Worm (Caenorhabditis elegans) whole organism, L1 larva: ENCODE results near the gene W04E12.2.
A peak's percentile ranks its signal among the peaks of the same experiment; 100 is the strongest.

ENCODE experiments used
- C34B4.2 ChIP-seq: sonication (generic microtip); optimal IDR thresholded peaks from 2 replicates; lab custom pipeline; 2017; ENCODE audit warnings: mild to moderate bottlenecking, missing genetic modification characterization, missing compliant biosample characterization
- alr-1 ChIP-seq: fragments of 200-800 bp; sonication (Bioruptor generic); optimal IDR thresholded peaks from 2 replicates; lab custom pipeline; 2018; ENCODE audit warnings: borderline replicate concordance, mild to moderate bottlenecking, missing genetic modification characterization, missing compliant biosample characterization
- elt-2 ChIP-seq: sonication (generic microtip); optimal IDR thresholded peaks from 2 replicates; lab custom pipeline; 2016; ENCODE audit warnings: missing genetic modification characterization, mild to moderate bottlenecking, inconsistent platforms, missing compliant biosample characterization, missing genetic modification reagents
- fkh-10 ChIP-seq: sonication (generic microtip); optimal IDR thresholded peaks from 2 replicates; lab custom pipeline; 2017; ENCODE audit warnings: missing biosample characterization, missing genetic modification reagents, missing genetic modification characterization
- grh-1 ChIP-seq: fragments of 200-800 bp; sonication (Bioruptor generic); IDR thresholded peaks from 2 replicates; pipeline ENCODE4 v1.3.6; 2022; ENCODE audit warnings: missing genetic modification reagents, missing genetic modification characterization, missing compliant biosample characterization
- hpl-2 ChIP-seq: fragments of 150-350 bp; optimal IDR thresholded peaks from 2 replicates; lab custom pipeline; 2014; ENCODE audit warnings: missing biosample characterization, missing genetic modification reagents, missing genetic modification characterization
- lin-35 ChIP-seq, 2 experiments: fragments of 150-350 bp; optimal IDR thresholded peaks; 2 replicates each; lab custom pipeline; 2014; ENCODE audit warnings: missing biosample characterization in 2 of 2, missing genetic modification characterization in 2 of 2, missing genetic modification reagents in 2 of 2
- mef-2 ChIP-seq: fragments of 150-350 bp; optimal IDR thresholded peaks from 2 replicates; lab custom pipeline; 2014; ENCODE audit warnings: missing biosample characterization, missing genetic modification characterization
- nhr-237 ChIP-seq: fragments of 150-350 bp; optimal IDR thresholded peaks from 2 replicates; lab custom pipeline; 2014; ENCODE audit warnings: missing biosample characterization, missing genetic modification characterization
- nhr-47 ChIP-seq: sonication (generic microtip); optimal IDR thresholded peaks from 2 replicates; lab custom pipeline; 2016; ENCODE audit warnings: mild to moderate bottlenecking, missing genetic modification characterization, moderate library complexity, missing compliant biosample characterization
- nhr-71 ChIP-seq: sonication (generic microtip); optimal IDR thresholded peaks from 2 replicates; lab custom pipeline; 2016; ENCODE audit warnings: mild to moderate bottlenecking, missing genetic modification characterization, moderate library complexity, missing compliant biosample characterization
- nhr-90 ChIP-seq: sonication (generic microtip); optimal IDR thresholded peaks from 2 replicates; lab custom pipeline; 2016; ENCODE audit warnings: mild to moderate bottlenecking, missing genetic modification characterization, missing compliant biosample characterization; ENCODE audit not compliant: poor library complexity
- pqm-1 ChIP-seq: sonication (generic microtip); optimal IDR thresholded peaks from 3 replicates; lab custom pipeline; 2017; ENCODE audit warnings: missing biosample characterization, missing genetic modification characterization
- rnt-1 ChIP-seq: sonication (generic microtip); optimal IDR thresholded peaks from 2 replicates; lab custom pipeline; 2016; ENCODE audit warnings: mild to moderate bottlenecking, missing genetic modification characterization, moderate library complexity, missing compliant biosample characterization
- skn-1 ChIP-seq: fragments of 150-350 bp; optimal IDR thresholded peaks from 2 replicates; lab custom pipeline; 2014; ENCODE audit warnings: missing biosample characterization, missing genetic modification characterization
- snpc-4 ChIP-seq: fragments of 150-350 bp; optimal IDR thresholded peaks from 2 replicates; lab custom pipeline; 2014; ENCODE audit warnings: missing biosample characterization, missing genetic modification characterization
- zag-1 ChIP-seq: fragments of 150-350 bp; optimal IDR thresholded peaks from 2 replicates; lab custom pipeline; 2014; ENCODE audit warnings: missing biosample characterization, missing genetic modification characterization
- ztf-4 ChIP-seq: fragments of 150-350 bp; optimal IDR thresholded peaks from 2 replicates; lab custom pipeline; 2014; ENCODE audit warnings: missing biosample characterization, missing genetic modification characterization

Gene W04E12.2

DNA sequence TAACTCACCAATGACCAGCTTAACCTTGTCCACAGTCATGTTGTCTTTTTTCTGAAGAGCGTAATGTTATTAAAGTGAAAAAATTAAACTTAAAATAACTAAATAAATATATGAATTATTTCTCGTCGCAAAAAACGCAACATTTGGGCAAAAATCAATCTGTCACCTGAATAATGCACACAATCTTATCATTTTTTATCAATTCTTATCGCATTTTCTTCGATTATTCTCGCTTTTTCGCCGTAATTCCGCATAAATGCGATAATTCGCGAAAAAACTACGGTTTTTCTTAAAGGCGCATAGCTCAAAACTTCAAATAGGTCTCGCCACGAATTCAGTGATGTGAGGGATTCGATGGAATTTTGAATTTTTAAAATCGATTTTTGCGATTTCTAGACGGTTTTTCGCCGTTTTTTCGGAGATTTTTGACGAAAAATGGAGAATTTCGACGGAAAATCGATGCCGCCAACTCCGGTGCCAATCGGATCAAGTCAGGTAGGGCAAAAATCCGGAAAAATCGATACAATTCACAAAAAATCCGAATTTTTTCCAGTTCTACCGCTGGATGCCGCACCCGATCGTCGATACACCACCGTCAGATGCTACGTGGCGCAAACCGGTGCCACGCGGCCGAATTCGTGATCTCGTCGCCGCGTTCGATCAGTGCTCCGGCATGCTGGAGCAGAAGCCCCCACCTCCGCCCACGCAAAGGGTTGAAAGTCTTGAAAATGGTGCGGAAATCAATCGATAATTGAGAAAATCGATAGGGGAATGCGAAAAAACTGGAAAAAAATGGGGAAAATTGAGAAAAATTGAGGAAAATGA is 43.4 kb downstream of the W04E12.2 start, which contains the start of the genes Y43F8C.13 and ani-3:
Gene Y43F8C.13 (minus strand): TSS at position 51 of the 825 bp plus-strand sequence.
Gene ani-3 (plus strand): TSS at position 385 of the 825 bp plus-strand sequence.
- TF ChIP-seq pqm-1 (peak; percentile 85), lin-35 (GFP tag; optimal IDR thresholded peaks at IDR 0.05; lab: Kevin White, UChicago) (peak in 1 of 2 experiments; percentile 41), nhr-47 (tag; lab: Kevin White, UChicago) (no peak), elt-2 (tag; lab: Kevin White, UChicago) (peak; percentile 72)

DNA sequence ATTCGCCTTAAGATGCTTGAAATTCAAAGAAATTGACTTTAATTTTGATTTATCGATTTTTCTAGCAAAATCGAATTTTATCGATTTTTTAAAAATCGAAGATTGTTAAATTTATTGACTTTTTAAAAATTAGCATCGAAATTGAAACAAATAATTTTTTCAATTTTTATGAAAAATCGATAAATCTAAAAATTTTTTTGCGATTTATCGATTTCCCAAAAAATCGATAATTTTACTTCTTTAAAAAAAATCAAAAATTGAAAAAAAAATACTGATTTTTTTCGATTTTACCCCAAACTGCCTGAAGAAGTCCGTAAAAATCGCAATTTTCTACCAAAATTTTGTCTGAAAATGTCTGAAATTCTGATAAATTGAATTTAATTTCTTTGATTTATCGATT is 49.0 kb downstream of the W04E12.2 start:
- TF ChIP-seq hpl-2 (no peak), rnt-1 (tag; lab: Kevin White, UChicago) (no peak), skn-1 (tag; lab: Kevin White, UChicago) (no peak), ztf-4 (tag; lab: Kevin White, UChicago) (no peak), C34B4.2 (tag; lab: Kevin White, UChicago) (no peak), nhr-237 (tag; lab: Kevin White, UChicago) (no peak), grh-1 (GFP tag; lab: Robert Waterston, UW) (no peak), nhr-71 (tag; lab: Kevin White, UChicago) (no peak), mef-2 (no peak), alr-1 (tag; lab: Kevin White, UChicago) (no peak), nhr-90 (tag; lab: Kevin White, UChicago) (no peak), snpc-4 (no peak), zag-1 (tag; lab: Kevin White, UChicago) (no peak)
- TF ChIP-seq, all 84 proteins: peak for 0

DNA sequence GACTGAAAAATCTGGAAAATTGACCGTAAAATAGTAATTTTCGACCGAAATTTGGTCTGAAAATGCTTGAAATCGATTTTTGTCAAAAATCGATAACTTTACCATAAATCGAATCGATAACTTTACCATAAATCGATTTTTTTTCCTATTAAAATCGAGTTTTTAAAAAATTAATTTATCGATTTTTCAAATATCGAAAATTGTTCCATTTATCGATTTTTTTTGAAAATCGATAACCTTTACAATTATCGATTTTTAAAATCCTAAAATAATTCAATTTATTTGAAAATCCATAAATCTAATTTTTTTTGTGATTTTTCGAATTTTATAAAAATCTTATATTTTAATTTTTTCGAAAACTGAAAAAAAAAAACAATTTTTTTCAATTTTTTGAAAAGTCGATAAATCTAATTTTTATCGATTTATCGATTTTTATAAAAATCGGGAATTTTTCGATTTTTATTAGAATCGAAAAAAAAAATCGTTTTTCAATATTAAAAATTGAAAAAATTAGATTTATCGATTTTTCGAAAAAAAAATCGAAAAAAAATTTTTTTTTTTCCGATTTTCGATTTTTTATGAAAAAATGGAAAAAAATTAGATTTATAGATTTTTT is 49.6 kb downstream of the W04E12.2 start:
- no peak for TF ChIP-seq fkh-10 (GFP tag; lab: Kevin White, UChicago)
- TF ChIP-seq rnt-1 (tag; lab: Kevin White, UChicago), result no peak
